Worm (Caenorhabditis elegans) whole organism, mixed stage, embryonic: ENCODE measurements around the gene nhr-218.

Experiments
- M03D4.4 ChIP-seq: sonication (generic microtip); optimal IDR thresholded peaks from 2 replicates; lab custom pipeline; 2017; ENCODE audit warnings: mild to moderate bottlenecking, missing genetic modification characterization, missing compliant biosample characterization
- bed-3 ChIP-seq: fragments of 200-800 bp; sonication (Bioruptor generic); optimal IDR thresholded peaks from 3 replicates; lab custom pipeline; 2018; ENCODE audit warnings: mild to moderate bottlenecking, missing genetic modification characterization, moderate library complexity, missing compliant biosample characterization
- blmp-1 ChIP-seq: fragments of 150-350 bp; optimal IDR thresholded peaks from 2 replicates; lab custom pipeline; 2014; ENCODE audit warnings: missing biosample characterization, missing genetic modification characterization
- ceh-39 ChIP-seq: fragments of 150-350 bp; optimal IDR thresholded peaks from 2 replicates; lab custom pipeline; 2014; ENCODE audit warnings: missing biosample characterization, missing genetic modification characterization
- ceh-43 ChIP-seq: fragments of 200-800 bp; sonication (Bioruptor generic); optimal IDR thresholded peaks from 2 replicates; lab custom pipeline; 2018; ENCODE audit warnings: mild to moderate bottlenecking, missing genetic modification characterization, moderate library complexity, missing compliant biosample characterization
- ceh-83 ChIP-seq: fragments of 200-800 bp; sonication (Bioruptor generic); optimal IDR thresholded peaks from 2 replicates; lab custom pipeline; 2018; ENCODE audit warnings: mild to moderate bottlenecking, missing genetic modification characterization, missing compliant biosample characterization
- ces-1 ChIP-seq: fragments of 150-350 bp; optimal IDR thresholded peaks from 2 replicates; lab custom pipeline; 2014; ENCODE audit warnings: missing biosample characterization, missing genetic modification reagents, missing genetic modification characterization
- cnd-1 ChIP-seq: fragments of 200-800 bp; sonication (Bioruptor generic); optimal IDR thresholded peaks from 2 replicates; lab custom pipeline; 2018; ENCODE audit warnings: mild to moderate bottlenecking, missing genetic modification characterization, missing compliant biosample characterization
- drap-1 ChIP-seq: fragments of 200-800 bp; sonication (Bioruptor generic); optimal IDR thresholded peaks from 3 replicates; lab custom pipeline; 2018; ENCODE audit warnings: mild to moderate bottlenecking, missing genetic modification characterization, missing compliant biosample characterization
- elt-1 ChIP-seq: sonication (generic microtip); optimal IDR thresholded peaks from 2 replicates; lab custom pipeline; 2017; ENCODE audit warnings: missing genetic modification characterization, mild to moderate bottlenecking, missing compliant biosample characterization, antibody characterized with exemption, moderate library complexity, borderline replicate concordance; ENCODE audit not compliant: insufficient read depth
- elt-3 ChIP-seq: fragments of 150-350 bp; optimal IDR thresholded peaks from 2 replicates; lab custom pipeline; 2014; ENCODE audit warnings: missing biosample characterization, missing genetic modification characterization
- flh-1 ChIP-seq: fragments of 200-800 bp; sonication (Bioruptor generic); optimal IDR thresholded peaks from 2 replicates; lab custom pipeline; 2018; ENCODE audit warnings: mild to moderate bottlenecking, missing genetic modification characterization, moderate library complexity, missing compliant biosample characterization
- ham-2 ChIP-seq: fragments of 200-800 bp; sonication (Bioruptor generic); optimal IDR thresholded peaks from 2 replicates; lab custom pipeline; 2018; ENCODE audit warnings: mild to moderate bottlenecking, missing genetic modification characterization, missing compliant biosample characterization
- hlh-1 ChIP-seq: fragments of 150-350 bp; optimal IDR thresholded peaks from 2 replicates; lab custom pipeline; 2014; ENCODE audit warnings: missing biosample characterization, missing genetic modification reagents, missing genetic modification characterization
- lin-13 ChIP-seq: fragments of 150-350 bp; optimal IDR thresholded peaks from 2 replicates; lab custom pipeline; 2014; ENCODE audit warnings: missing biosample characterization, missing genetic modification characterization
- lin-32 ChIP-seq: fragments of 200-800 bp; sonication (Bioruptor generic); optimal IDR thresholded peaks from 2 replicates; lab custom pipeline; 2018; ENCODE audit warnings: mild to moderate bottlenecking, missing genetic modification characterization, missing compliant biosample characterization
- lsy-2 ChIP-seq: fragments of 150-350 bp; optimal IDR thresholded peaks from 2 replicates; lab custom pipeline; 2014; ENCODE audit warnings: missing biosample characterization, missing genetic modification characterization
- mab-5 ChIP-seq: fragments of 150-350 bp; optimal IDR thresholded peaks from 2 replicates; lab custom pipeline; 2014; ENCODE audit warnings: missing biosample characterization, missing genetic modification characterization
- mep-1 ChIP-seq: fragments of 150-350 bp; optimal IDR thresholded peaks from 2 replicates; lab custom pipeline; 2017; ENCODE audit warnings: missing biosample characterization, missing genetic modification reagents, missing genetic modification characterization, inconsistent platforms
- mls-2 ChIP-seq: sonication (generic microtip); optimal IDR thresholded peaks from 2 replicates; lab custom pipeline; 2016; ENCODE audit warnings: mild to moderate bottlenecking, missing genetic modification characterization, moderate library complexity, missing compliant biosample characterization
- nhr-12 ChIP-seq: fragments of 150-350 bp; optimal IDR thresholded peaks from 2 replicates; lab custom pipeline; 2014; ENCODE audit warnings: missing biosample characterization, missing genetic modification characterization
- nhr-2 ChIP-seq: fragments of 150-350 bp; optimal IDR thresholded peaks from 2 replicates; lab custom pipeline; 2014; ENCODE audit warnings: missing biosample characterization, missing genetic modification characterization
- nhr-28 ChIP-seq: fragments of 150-350 bp; optimal IDR thresholded peaks from 2 replicates; lab custom pipeline; 2014; ENCODE audit warnings: missing biosample characterization, missing genetic modification characterization
- nhr-76 ChIP-seq: sonication (generic microtip); optimal IDR thresholded peaks from 2 replicates; lab custom pipeline; 2017; ENCODE audit warnings: missing biosample characterization, missing genetic modification characterization
- sem-2 ChIP-seq: fragments of 200-800 bp; sonication (Bioruptor generic); optimal IDR thresholded peaks from 2 replicates; lab custom pipeline; 2018; ENCODE audit warnings: mild to moderate bottlenecking, missing genetic modification characterization, missing compliant biosample characterization
- snpc-4 ChIP-seq: fragments of 150-350 bp; optimal IDR thresholded peaks from 2 replicates; lab custom pipeline; 2014; ENCODE audit warnings: missing biosample characterization, missing genetic modification characterization
- sptf-1 ChIP-seq: sonication (generic microtip); optimal IDR thresholded peaks from 2 replicates; lab custom pipeline; 2017; ENCODE audit warnings: mild to moderate bottlenecking, missing genetic modification characterization, moderate library complexity, missing compliant biosample characterization
- tbx-8 ChIP-seq: fragments of 200-800 bp; sonication (Bioruptor generic); optimal IDR thresholded peaks from 2 replicates; lab custom pipeline; 2018; ENCODE audit warnings: mild to moderate bottlenecking, missing genetic modification characterization, moderate library complexity, missing compliant biosample characterization
- unc-39 ChIP-seq: fragments of 150-350 bp; optimal IDR thresholded peaks from 2 replicates; lab custom pipeline; 2014; ENCODE audit warnings: missing biosample characterization, missing genetic modification characterization
- unc-62 ChIP-seq: fragments of 150-350 bp; optimal IDR thresholded peaks from 2 replicates; lab custom pipeline; 2014; ENCODE audit warnings: missing biosample characterization, missing genetic modification reagents, missing genetic modification characterization
- zip-8 ChIP-seq: fragments of 150-350 bp; optimal IDR thresholded peaks from 2 replicates; lab custom pipeline; 2014; ENCODE audit warnings: missing biosample characterization, missing genetic modification characterization
- ztf-11 ChIP-seq: fragments of 150-350 bp; optimal IDR thresholded peaks from 2 replicates; lab custom pipeline; 2014; ENCODE audit warnings: missing biosample characterization, missing genetic modification characterization

Gene nhr-218

ce11 chrV:16226581-16226980, 31.7 kb upstream of the nhr-218 start, which contains the start of gene F11A5.13:
F11A5.13 (minus strand) TSS chrV:16226681.
- TF ChIP-seq ces-1 (GFP tag; lab: Kevin White, UChicago) (no peak), snpc-4 (tag; lab: Kevin White, UChicago) (no peak), flh-1 (GFP tag; lab: Kevin White, UChicago) (no peak), mep-1 (tag; lab: Kevin White, UChicago) (no peak), elt-3 (tag; lab: Kevin White, UChicago) (no peak), ztf-11 (tag; lab: Kevin White, UChicago) (no peak), sem-2 (GFP tag; lab: Kevin White, UChicago) (no peak), cnd-1 (no peak), elt-1 (no peak)

ce11 chrV:16229439-16229838, 28.8 kb upstream of the nhr-218 start:
- TF ChIP-seq ham-2: no peak
- no peak for TF ChIP-seq ztf-11 (tag; lab: Kevin White, UChicago)
- no peak for TF ChIP-seq cnd-1
- no peak for TF ChIP-seq nhr-76 (tag; lab: Kevin White, UChicago)
- TF ChIP-seq nhr-28 (tag; lab: Kevin White, UChicago): no peak
- no peak for TF ChIP-seq lin-13 (tag; lab: Kevin White, UChicago)
- TF ChIP-seq flh-1 (GFP tag; lab: Kevin White, UChicago): no peak
- TF ChIP-seq zip-8: peak; percentile 69

DNA sequence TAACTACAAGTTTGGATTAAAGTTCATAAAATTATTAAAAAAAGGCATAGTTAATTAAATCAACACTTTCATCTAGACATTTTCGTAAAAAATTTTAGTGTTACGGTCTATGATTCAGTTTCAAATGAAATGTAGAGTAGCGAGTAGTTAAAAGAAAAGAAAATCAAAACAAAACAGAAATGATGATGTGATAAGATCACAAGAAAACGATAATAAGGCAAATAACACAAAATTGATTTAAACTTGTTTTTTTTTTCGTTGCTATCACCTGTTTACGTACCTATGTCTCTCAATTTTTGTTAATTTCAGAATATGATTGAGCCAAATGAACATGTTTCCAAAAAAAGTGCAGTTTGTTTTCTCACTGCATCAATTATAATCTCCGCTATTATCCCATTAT, 28.3 kb upstream of the nhr-218 start, which contains the start of the genes F21H7.2 and F21H7.12:
TSS of gene F21H7.2 (minus strand) at position 101 of the 400 bp plus-strand sequence.
TSS of gene F21H7.12 (plus strand) at position 270 of the 400 bp plus-strand sequence.
- TF ChIP-seq ceh-83 (GFP tag; lab: Kevin White, UChicago) (no peak), unc-62 (GFP tag; lab: Kevin White, UChicago) (no peak), ham-2 (no peak), lsy-2 (no peak), bed-3 (GFP tag; lab: Kevin White, UChicago) (no peak), blmp-1 (tag; lab: Kevin White, UChicago) (no peak), mep-1 (tag; lab: Kevin White, UChicago) (no peak), lin-32 (GFP tag; lab: Kevin White, UChicago) (no peak), flh-1 (GFP tag; lab: Kevin White, UChicago) (no peak), zip-8 (no peak), sem-2 (GFP tag; lab: Kevin White, UChicago) (no peak), nhr-28 (tag; lab: Kevin White, UChicago) (no peak), ztf-11 (tag; lab: Kevin White, UChicago) (no peak), ceh-43 (GFP tag; lab: Kevin White, UChicago) (no peak)

DNA sequence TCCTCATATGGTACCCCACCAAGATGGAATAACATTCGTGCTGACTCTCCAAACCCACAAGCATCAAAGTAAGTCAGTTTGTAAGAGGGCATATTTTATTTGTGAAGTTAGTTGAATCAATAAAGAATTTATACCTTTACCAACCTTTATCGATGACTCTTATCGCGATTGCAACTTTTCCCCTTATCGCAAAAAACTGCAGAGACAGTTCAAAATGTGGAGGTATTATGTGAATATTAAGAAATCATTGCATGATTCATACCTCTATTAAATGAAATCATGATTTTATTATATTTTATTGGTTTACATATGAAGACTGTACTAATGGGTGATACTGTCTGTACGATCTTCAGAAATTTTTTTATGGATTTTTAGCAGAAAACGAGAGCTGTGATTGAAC, 26.1 kb upstream of the nhr-218 start, which contains the start of gene gst-22:
TSS of gene gst-22 (minus strand) at position 103 of the 400 bp plus-strand sequence.
- no peak for TF ChIP-seq nhr-12 (tag; lab: Kevin White, UChicago)
- no peak for TF ChIP-seq cnd-1
- no peak for TF ChIP-seq unc-39 (tag; lab: Kevin White, UChicago)
- TF ChIP-seq M03D4.4: no peak
- no peak for TF ChIP-seq mab-5 (tag; lab: Kevin White, UChicago)
- no peak for TF ChIP-seq ceh-43 (GFP tag; lab: Kevin White, UChicago)
- TF ChIP-seq sem-2 (GFP tag; lab: Kevin White, UChicago): no peak

- TF ChIP-seq lin-32 (GFP tag; lab: Kevin White, UChicago) (no peak), mls-2 (tag; lab: Kevin White, UChicago) (no peak), ceh-39 (tag; lab: Kevin White, UChicago) (no peak), flh-1 (GFP tag; lab: Kevin White, UChicago) (no peak), hlh-1 (tag; lab: Kevin White, UChicago) (no peak), nhr-2 (tag; lab: Kevin White, UChicago) (no peak), ham-2 (no peak), drap-1 (no peak), nhr-76 (tag; lab: Kevin White, UChicago) (no peak), tbx-8 (no peak), ceh-43 (GFP tag; lab: Kevin White, UChicago) (no peak), unc-62 (GFP tag; lab: Kevin White, UChicago) (no peak), unc-39 (tag; lab: Kevin White, UChicago) (no peak), mep-1 (tag; lab: Kevin White, UChicago) (no peak), ces-1 (GFP tag; lab: Kevin White, UChicago) (no peak), sptf-1 (tag; lab: Kevin White, UChicago) (no peak), nhr-28 (tag; lab: Kevin White, UChicago) (no peak), lin-13 (tag; lab: Kevin White, UChicago) (no peak), elt-1 (no peak), nhr-12 (tag; lab: Kevin White, UChicago) (no peak)
Observed at ce11 chrV:16233624-16234023, 24.6 kb upstream of the nhr-218 start, which contains the start of gene clec-233. clec-233 (plus strand) TSS chrV:16233924.
